Fruit fly (Drosophila melanogaster) whole organism, prepupa: ENCODE measurements around the gene X11Lbeta.

Source experiments
- CG10631 ChIP-seq: fragments of 200-800 bp; sonication (Bioruptor generic); optimal IDR thresholded peaks from 2 replicates; lab custom pipeline; 2016; ENCODE audit warnings: missing biosample characterization, missing genetic modification characterization
- CG10669 ChIP-seq: fragments of 200-800 bp; sonication (Bioruptor generic); optimal IDR thresholded peaks from 3 replicates; lab custom pipeline; 2018; ENCODE audit warnings: missing biosample characterization, mild to moderate bottlenecking, missing genetic modification characterization, moderate library complexity
- CG11294 ChIP-seq: fragments of 200-800 bp; sonication (Bioruptor generic); IDR thresholded peaks from 2 replicates; pipeline ENCODE4 v1.3.6; 2022; ENCODE audit warnings: missing biosample characterization, missing genetic modification characterization
- CG11902 ChIP-seq: fragments of 200-800 bp; sonication (Bioruptor generic); optimal IDR thresholded peaks from 3 replicates; lab custom pipeline; 2016; ENCODE audit warnings: missing biosample characterization, missing genetic modification characterization
- CG15336 ChIP-seq: fragments of 200-800 bp; sonication (Bioruptor generic); IDR thresholded peaks from 2 replicates; pipeline ENCODE4 v1.3.6; 2022; ENCODE audit warnings: missing biosample characterization, missing genetic modification characterization
- CG1621 ChIP-seq: fragments of 200-800 bp; sonication (Bioruptor generic); optimal IDR thresholded peaks from 3 replicates; lab custom pipeline; 2018; ENCODE audit warnings: missing biosample characterization, mild to moderate bottlenecking, missing genetic modification characterization
- CG16779 ChIP-seq: fragments of 200-800 bp; sonication (Bioruptor generic); optimal IDR thresholded peaks from 3 replicates; lab custom pipeline; 2017; ENCODE audit warnings: missing biosample characterization, mild to moderate bottlenecking, missing genetic modification characterization
- CG31627 ChIP-seq: fragments of 200-800 bp; sonication (Bioruptor generic); optimal IDR thresholded peaks from 3 replicates; lab custom pipeline; 2016; ENCODE audit warnings: missing biosample characterization, missing genetic modification characterization
- CG34406 ChIP-seq: fragments of 200-800 bp; sonication (Bioruptor generic); optimal IDR thresholded peaks from 3 replicates; lab custom pipeline; 2016; ENCODE audit warnings: missing biosample characterization, missing genetic modification characterization
- CG3919 ChIP-seq: fragments of 200-800 bp; sonication (Bioruptor generic); optimal IDR thresholded peaks from 3 replicates; lab custom pipeline; 2016; ENCODE audit warnings: missing biosample characterization, missing genetic modification characterization
- CG4318 ChIP-seq: fragments of 200-800 bp; sonication (Bioruptor generic); optimal IDR thresholded peaks from 3 replicates; lab custom pipeline; 2017; ENCODE audit warnings: missing biosample characterization, mild to moderate bottlenecking, missing genetic modification characterization
- CG6163 ChIP-seq: fragments of 200-800 bp; sonication (Bioruptor generic); IDR thresholded peaks from 3 replicates; pipeline ENCODE4 v1.3.6; 2022; ENCODE audit warnings: missing biosample characterization, missing genetic modification characterization
- CG6276 ChIP-seq: fragments of 200-800 bp; sonication (Bioruptor generic); optimal IDR thresholded peaks from 2 replicates; lab custom pipeline; 2017; ENCODE audit warnings: missing biosample characterization, mild to moderate bottlenecking, missing genetic modification characterization
- CG6792 ChIP-seq: fragments of 200-800 bp; sonication (Bioruptor generic); optimal IDR thresholded peaks from 3 replicates; lab custom pipeline; 2016; ENCODE audit warnings: missing biosample characterization, missing genetic modification characterization
- CG6808 ChIP-seq: fragments of 200-800 bp; sonication (Bioruptor generic); optimal IDR thresholded peaks from 3 replicates; lab custom pipeline; 2017; ENCODE audit warnings: missing biosample characterization, missing genetic modification characterization, mild to moderate bottlenecking, moderate library complexity, missing genetic modification reagents
- CG6854 ChIP-seq: fragments of 200-800 bp; sonication (Bioruptor generic); optimal IDR thresholded peaks from 2 replicates; lab custom pipeline; 2017; ENCODE audit warnings: missing biosample characterization, mild to moderate bottlenecking, missing genetic modification characterization
- CG7368 ChIP-seq: fragments of 200-800 bp; sonication (Bioruptor generic); optimal IDR thresholded peaks from 3 replicates; lab custom pipeline; 2016; ENCODE audit warnings: missing biosample characterization, missing genetic modification characterization
- CG8119 ChIP-seq: fragments of 200-800 bp; sonication (Bioruptor generic); IDR thresholded peaks from 3 replicates; pipeline ENCODE4 v1.3.6; 2022; ENCODE audit warnings: missing biosample characterization, missing genetic modification characterization
- CG8319 ChIP-seq: fragments of 200-800 bp; sonication (Bioruptor generic); optimal IDR thresholded peaks from 3 replicates; lab custom pipeline; 2016; ENCODE audit warnings: missing biosample characterization, missing genetic modification characterization
- CG9139 ChIP-seq: fragments of 200-800 bp; sonication (Bioruptor generic); optimal IDR thresholded peaks from 3 replicates; lab custom pipeline; 2017; ENCODE audit warnings: missing biosample characterization, mild to moderate bottlenecking, missing genetic modification characterization
- Eip78C ChIP-seq: fragments of 200-800 bp; sonication (Bioruptor generic); peaks from one replicate; lab custom pipeline; 2016; ENCODE audit warnings: missing biosample characterization, missing genetic modification characterization
- Ets96B ChIP-seq: fragments of 200-800 bp; optimal IDR thresholded peaks from 2 replicates; lab custom pipeline; 2019; ENCODE audit warnings: missing biosample characterization, mild to moderate bottlenecking, missing genetic modification characterization, moderate library complexity
- Gug ChIP-seq: fragments of 200-800 bp; sonication (Bioruptor generic); IDR thresholded peaks from 2 replicates; pipeline ENCODE4 v1.3.6; 2022; ENCODE audit warnings: missing biosample characterization, missing genetic modification characterization
- Lpt ChIP-seq: fragments of 200-800 bp; sonication (Bioruptor generic); optimal IDR thresholded peaks from 3 replicates; lab custom pipeline; 2016; ENCODE audit warnings: missing biosample characterization, missing genetic modification characterization
- Sox14 ChIP-seq: fragments of 200-800 bp; sonication (Bioruptor generic); optimal IDR thresholded peaks from 3 replicates; lab custom pipeline; 2016; ENCODE audit warnings: missing biosample characterization, missing genetic modification characterization
- Sox15 ChIP-seq: fragments of 200-800 bp; sonication (Bioruptor generic); optimal IDR thresholded peaks from 3 replicates; lab custom pipeline; 2016; ENCODE audit warnings: missing biosample characterization, missing genetic modification characterization
- achi ChIP-seq: fragments of 200-800 bp; sonication (Bioruptor generic); optimal IDR thresholded peaks from 3 replicates; lab custom pipeline; 2016; ENCODE audit warnings: missing biosample characterization, missing genetic modification characterization
- acj6 ChIP-seq: fragments of 200-800 bp; sonication (Bioruptor generic); optimal IDR thresholded peaks from 3 replicates; lab custom pipeline; 2016; ENCODE audit warnings: missing biosample characterization, missing genetic modification characterization
- cyc ChIP-seq: fragments of 200-800 bp; sonication (Bioruptor generic); optimal IDR thresholded peaks from 3 replicates; lab custom pipeline; 2016; ENCODE audit warnings: missing biosample characterization, missing genetic modification characterization
- dsx ChIP-seq: fragments of 200-800 bp; optimal IDR thresholded peaks from 3 replicates; lab custom pipeline; 2019; ENCODE audit warnings: missing biosample characterization, mild to moderate bottlenecking, missing genetic modification characterization, moderate library complexity; ENCODE audit not compliant: poor library complexity, severe bottlenecking
- eg ChIP-seq: fragments of 200-800 bp; sonication (Bioruptor generic); IDR thresholded peaks from 3 replicates; pipeline ENCODE4 v1.3.6; 2022; ENCODE audit warnings: missing biosample characterization, missing genetic modification characterization
- esn ChIP-seq: fragments of 200-800 bp; sonication (Bioruptor generic); optimal IDR thresholded peaks from 2 replicates; lab custom pipeline; 2016; ENCODE audit warnings: missing biosample characterization, mild to moderate bottlenecking, missing genetic modification characterization, moderate library complexity
- fd59A ChIP-seq: fragments of 200-800 bp; sonication (Bioruptor generic); optimal IDR thresholded peaks from 2 replicates; lab custom pipeline; 2017; ENCODE audit warnings: missing biosample characterization, mild to moderate bottlenecking, missing genetic modification characterization, missing genetic modification reagents
- fd85E ChIP-seq: fragments of 200-800 bp; sonication (Bioruptor generic); optimal IDR thresholded peaks from 3 replicates; lab custom pipeline; 2016; ENCODE audit warnings: missing biosample characterization, missing genetic modification characterization
- fkh ChIP-seq: fragments of 200-800 bp; sonication (Bioruptor generic); optimal IDR thresholded peaks from 3 replicates; lab custom pipeline; 2017; ENCODE audit warnings: missing biosample characterization, mild to moderate bottlenecking, missing genetic modification characterization, moderate library complexity
- lz ChIP-seq: fragments of 200-800 bp; sonication (Bioruptor generic); optimal IDR thresholded peaks from 3 replicates; lab custom pipeline; 2016; ENCODE audit warnings: missing biosample characterization, missing genetic modification characterization
- net ChIP-seq: fragments of 200-800 bp; sonication (Bioruptor generic); optimal IDR thresholded peaks from 3 replicates; lab custom pipeline; 2016; ENCODE audit warnings: missing biosample characterization, missing genetic modification characterization
- pdm3 ChIP-seq: fragments of 200-800 bp; sonication (Bioruptor generic); optimal IDR thresholded peaks from 3 replicates; lab custom pipeline; 2016; ENCODE audit warnings: missing biosample characterization, missing genetic modification characterization
- salr ChIP-seq, 2 experiments: fragments of 200-800 bp; sonication (Bioruptor generic); optimal IDR thresholded peaks; 3 replicates each; lab custom pipeline; 2016 to 2018; ENCODE audit warnings: missing biosample characterization in 2 of 2, missing genetic modification characterization in 2 of 2, mild to moderate bottlenecking in 1 of 2
- spab ChIP-seq: fragments of 200-800 bp; sonication (Bioruptor generic); optimal IDR thresholded peaks from 2 replicates; lab custom pipeline; 2017; ENCODE audit warnings: missing biosample characterization, mild to moderate bottlenecking, missing genetic modification characterization, missing genetic modification reagents
- ss ChIP-seq, 2 experiments: fragments of 200-800 bp; sonication (Bioruptor generic); optimal IDR thresholded peaks; 2 replicates in 1 of 2; 3 replicates in 1 of 2; lab custom pipeline; 2017 to 2018; ENCODE audit warnings: mild to moderate bottlenecking in 2 of 2, missing biosample characterization in 2 of 2, missing genetic modification characterization in 2 of 2, moderate library complexity in 1 of 2
- svp ChIP-seq: fragments of 200-800 bp; sonication (Bioruptor generic); peaks from one replicate; lab custom pipeline; 2016; ENCODE audit warnings: missing biosample characterization, missing genetic modification characterization
- topi ChIP-seq: fragments of 200-800 bp; sonication (Bioruptor generic); optimal IDR thresholded peaks from 3 replicates; lab custom pipeline; 2016; ENCODE audit warnings: missing biosample characterization, missing genetic modification characterization
- vri ChIP-seq: fragments of 200-800 bp; sonication (Bioruptor generic); optimal IDR thresholded peaks from 3 replicates; lab custom pipeline; 2016; ENCODE audit warnings: missing biosample characterization, mild to moderate bottlenecking, missing genetic modification characterization

X11Lbeta gene

DNA sequence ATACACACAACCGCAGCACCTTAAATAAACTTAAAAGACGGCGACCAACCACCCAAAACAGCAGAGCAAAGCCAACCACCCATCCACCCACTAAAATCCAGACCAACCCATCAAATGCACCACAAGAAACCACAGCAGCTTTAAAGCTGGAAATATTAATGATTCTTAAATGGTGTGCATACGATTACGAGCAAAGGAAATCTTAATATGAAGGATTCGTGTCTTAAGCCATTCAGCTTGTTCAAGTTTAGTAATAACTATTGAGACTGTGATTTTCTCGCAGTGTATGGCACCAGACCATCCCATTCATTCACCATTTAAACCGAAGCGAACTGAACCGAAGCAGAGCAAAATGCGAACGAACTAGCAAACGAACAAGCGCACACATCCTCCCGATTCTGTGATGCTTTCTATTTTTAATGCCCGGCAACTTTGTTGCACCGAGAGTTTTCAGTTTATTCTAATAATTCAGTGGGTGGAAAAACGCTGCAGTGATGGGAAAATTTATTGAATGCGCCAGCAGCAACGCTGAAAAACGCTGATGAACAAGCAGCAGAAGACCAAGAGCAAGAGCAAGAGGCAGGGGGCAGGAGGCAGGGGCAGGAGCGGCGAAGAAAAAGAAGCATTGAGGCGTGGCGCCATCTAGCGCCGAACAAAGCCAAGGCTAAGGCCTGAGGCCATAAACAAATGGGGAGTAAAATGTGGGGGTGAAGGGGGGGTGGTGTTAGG is 110.0 kb downstream of the X11Lbeta start (continued):
- TF ChIP-seq CG10631 (GFP tag; lab: Kevin White, UChicago) (peak; percentile 86), Lpt (GFP tag; lab: Kevin White, UChicago) (peak; percentile 61), Ets96B (peak; percentile 69), CG6276 (peak; percentile 89), CG3919 (GFP tag; lab: Kevin White, UChicago) (peak; percentile 74), pdm3 (peak; percentile 74), spab (GFP tag; lab: Kevin White, UChicago) (peak; percentile 57), CG11902 (GFP tag; lab: Kevin White, UChicago) (peak; percentile 28), esn (peak; percentile 74), cyc (GFP tag; lab: Kevin White, UChicago) (peak; percentile 55), vri (GFP tag; lab: Kevin White, UChicago) (peak; percentile 19), CG6792 (GFP tag; lab: Kevin White, UChicago) (peak; percentile 50), achi (peak; percentile 78), fkh (GFP tag; lab: Kevin White, UChicago) (peak; percentile 3), CG7368 (GFP tag; lab: Kevin White, UChicago) (peak; percentile 40), CG34406 (GFP tag; lab: Kevin White, UChicago) (peak; percentile 59), CG15336 (GFP tag; lab: Robert Waterston, UW) (peak; percentile 92), CG1621 (tag; lab: Kevin White, UChicago) (peak; percentile 69), CG31627 (GFP tag; lab: Kevin White, UChicago) (peak; percentile 48), CG10669 (GFP tag; lab: Kevin White, UChicago) (peak; percentile 77), topi (GFP tag; lab: Kevin White, UChicago) (peak; percentile 68), lz (GFP tag; lab: Kevin White, UChicago) (peak; percentile 70), fd59A (GFP tag; lab: Kevin White, UChicago) (peak; percentile 34), eg (GFP tag; lab: Robert Waterston, UW) (peak; percentile 92), acj6 (GFP tag; lab: Kevin White, UChicago) (peak; percentile 64), CG8319 (GFP tag; lab: Kevin White, UChicago) (no peak), fd85E (GFP tag; lab: Kevin White, UChicago) (no peak), CG11294 (peak; percentile 83)
- TF ChIP-seq, all 60 proteins: peak for 53

DNA sequence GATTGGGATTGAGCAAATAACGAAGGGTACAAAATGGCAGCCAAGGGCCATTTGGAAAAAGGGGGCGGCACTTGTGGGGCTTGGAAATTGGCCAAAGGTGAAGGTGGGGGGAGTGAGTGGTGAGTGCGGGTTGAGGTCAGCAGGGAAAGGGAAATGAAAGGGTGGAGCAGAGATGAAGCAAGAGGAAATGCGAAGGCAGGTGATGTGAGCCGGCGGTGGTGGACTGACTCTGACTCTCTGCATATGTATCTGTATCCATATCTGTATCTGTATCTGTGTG is 110.6 kb downstream of the X11Lbeta start:
- no peak for TF ChIP-seq topi (GFP tag; lab: Kevin White, UChicago)

DNA sequence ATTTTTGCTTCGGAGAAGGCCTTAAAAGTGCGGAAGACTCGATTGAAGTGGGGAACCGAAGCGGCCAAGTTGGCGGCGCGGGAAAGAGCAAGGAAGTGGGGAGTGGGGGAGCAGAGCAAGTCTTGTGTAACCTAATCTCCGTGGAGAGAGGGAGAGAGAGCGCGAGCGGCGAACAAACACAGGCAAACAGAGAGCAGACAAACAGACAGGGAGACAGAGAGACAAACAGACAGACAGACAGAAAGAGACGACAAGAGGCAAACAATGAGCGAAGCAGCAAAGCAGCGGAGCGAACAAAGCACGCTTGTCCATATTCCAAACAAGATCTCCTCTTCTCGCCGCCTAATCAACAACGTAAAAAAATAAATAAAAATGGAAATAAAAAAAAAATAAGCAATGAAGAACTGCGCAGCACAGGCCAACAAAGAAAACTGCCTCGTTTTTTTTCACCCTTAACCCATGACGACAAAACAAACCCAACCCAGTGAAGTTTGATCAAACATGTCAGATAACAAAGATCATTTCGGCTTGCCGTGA is 111.4 kb downstream of the X11Lbeta start:
- TF ChIP-seq CG6163 (GFP tag; lab: Robert Waterston, UW) (peak; percentile 44; the same call in 2 of the 3 replicates), vri (GFP tag; lab: Kevin White, UChicago) (peak; percentile 92), CG4318 (GFP tag; lab: Kevin White, UChicago) (no peak), CG6808 (GFP tag; lab: Kevin White, UChicago) (peak; percentile 32), CG9139 (peak; percentile 44), net (GFP tag; lab: Kevin White, UChicago) (peak; percentile 20), CG6854 (GFP tag; lab: Kevin White, UChicago) (peak; percentile 4), pdm3 (no peak), Lpt (GFP tag; lab: Kevin White, UChicago) (no peak), svp (GFP tag; lab: Kevin White, UChicago) (peak; percentile 67), CG15336 (GFP tag; lab: Robert Waterston, UW) (peak; percentile 32; the same call in 1 of the 2 replicates), fkh (GFP tag; lab: Kevin White, UChicago) (peak; percentile 82), Sox14 (GFP tag; lab: Kevin White, UChicago) (peak; percentile 71), CG16779 (tag; lab: Kevin White, UChicago) (peak; percentile 10), Eip78C (GFP tag; lab: Kevin White, UChicago) (peak; percentile 87), Gug (0 out of 2 replicates have a peak, but pooled peaks have one; percentile 20), ss (GFP tag; optimal IDR thresholded peaks at IDR 0.05; lab: Kevin White, UChicago) (peak; percentile 52 to 68), dsx (GFP tag; lab: Kevin White, UChicago) (peak; percentile 52), CG8119 (GFP tag; lab: Robert Waterston, UW) (peak; percentile 49; the same call in 2 of the 3 replicates), eg (GFP tag; lab: Robert Waterston, UW) (peak; percentile 62; the same call in 1 of the 3 replicates), Ets96B (no peak), lz (GFP tag; lab: Kevin White, UChicago) (no peak), spab (GFP tag; lab: Kevin White, UChicago) (no peak), CG11902 (GFP tag; lab: Kevin White, UChicago) (no peak), Sox15 (GFP tag; lab: Kevin White, UChicago) (no peak), salr (GFP tag; optimal IDR thresholded peaks at IDR 0.05; lab: Kevin White, UChicago) (no peak), acj6 (GFP tag; lab: Kevin White, UChicago) (no peak), CG6276 (peak; percentile 40), CG3919 (GFP tag; lab: Kevin White, UChicago) (no peak), CG6792 (GFP tag; lab: Kevin White, UChicago) (no peak), CG10669 (GFP tag; lab: Kevin White, UChicago) (no peak)
